Fruit fly (Drosophila melanogaster) Kc167 (cell line): ENCODE measurements around the gene CG34337.

Experiments used
- Myc ChIP-seq: fragments of >200 bp; optimal IDR thresholded peaks from 2 replicates; lab custom pipeline; 2017; ENCODE audit warnings: missing external identifiers
- insv ChIP-seq: fragments of >200 bp; optimal IDR thresholded peaks from 3 replicates; lab custom pipeline; 2018; ENCODE audit warnings: missing external identifiers

DNA sequence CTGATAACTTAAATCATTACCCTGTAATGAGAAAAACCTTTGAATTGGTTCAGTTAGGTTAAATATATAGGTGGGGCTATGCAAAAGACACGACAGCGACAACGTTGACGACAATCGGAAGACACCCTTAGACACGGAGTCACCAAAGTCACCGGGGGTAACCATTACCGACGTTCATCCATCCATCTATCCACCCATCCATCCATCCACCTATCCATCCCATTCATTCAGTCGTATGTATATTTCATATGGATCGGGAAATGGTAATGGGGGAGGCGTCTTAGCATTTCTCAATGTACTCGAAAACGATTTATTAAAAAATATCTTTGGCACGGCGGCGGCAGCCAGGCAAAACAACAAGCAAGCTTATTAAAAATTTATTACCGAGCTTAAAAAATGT is 45.0 kb downstream of the CG34337 start:
- TF ChIP-seq insv (lab: Kevin White, UChicago) (no peak), Myc (no peak)
